Worm (Caenorhabditis elegans): ENCODE measurements around the gene Y38F1A.8.

- TF ChIP-seq dao-5 (tag; optimal IDR thresholded peaks at IDR 0.05) (no peak), him-1 (tag; optimal IDR thresholded peaks at IDR 0.05) (no peak), W03F9.2 (tag; optimal IDR thresholded peaks at IDR 0.05) (no peak)
Observed at ce11 chrII:13012684-13013083, 12.0 kb upstream of the Y38F1A.8 start.

Data from whole organism, L4/young adult.